Fruit fly (Drosophila melanogaster) whole organism, embryonic: ENCODE results near the gene Cbp20.

Experiments used
- Atf6 ChIP-seq: fragments of 200-800 bp; sonication (Bioruptor generic); IDR thresholded peaks from 2 replicates; pipeline ENCODE4 v1.3.6; 2022; ENCODE audit warnings: missing biosample characterization, missing genetic modification characterization
- Blimp-1 ChIP-seq: fragments of 200-800 bp; sonication (Bioruptor generic); optimal IDR thresholded peaks from 3 replicates; lab custom pipeline; 2018; ENCODE audit warnings: missing biosample characterization, missing genetic modification characterization, mild to moderate bottlenecking, moderate library complexity, missing genetic modification reagents
- CG10321 ChIP-seq: fragments of 200-800 bp; sonication (Bioruptor generic); IDR thresholded peaks from 2 replicates; pipeline ENCODE4 v1.3.6; 2022; ENCODE audit warnings: missing biosample characterization, missing genetic modification characterization
- CG11093 ChIP-seq: fragments of 200-800 bp; sonication (Bioruptor generic); IDR thresholded peaks from 3 replicates; pipeline ENCODE4 v1.3.6; 2022; ENCODE audit warnings: missing biosample characterization, missing genetic modification characterization
- CG11695 ChIP-seq: fragments of 200-800 bp; sonication (Bioruptor generic); IDR thresholded peaks from 3 replicates; pipeline ENCODE4 v1.3.6; 2022; ENCODE audit warnings: missing biosample characterization, missing genetic modification characterization
- CG1233 ChIP-seq: fragments of 200-800 bp; sonication (Bioruptor generic); optimal IDR thresholded peaks from 4 replicates; lab custom pipeline; 2018; ENCODE audit warnings: missing biosample characterization, mild to moderate bottlenecking, missing genetic modification characterization
- CG13287 ChIP-seq: fragments of 200-800 bp; sonication (Bioruptor generic); IDR thresholded peaks from 2 replicates; pipeline ENCODE4 v1.3.6; 2022; ENCODE audit warnings: missing biosample characterization, missing genetic modification characterization; ENCODE audit not compliant: partially characterized antibody
- CG13424 ChIP-seq: fragments of 200-800 bp; sonication (Bioruptor generic); optimal IDR thresholded peaks from 2 replicates; lab custom pipeline; 2019; ENCODE audit warnings: missing biosample characterization, mild to moderate bottlenecking, missing genetic modification characterization, moderate library complexity
- CG1602 ChIP-seq: fragments of 200-800 bp; sonication (Bioruptor generic); optimal IDR thresholded peaks from 3 replicates; lab custom pipeline; 2016; ENCODE audit warnings: missing biosample characterization, missing genetic modification characterization
- CG1647 ChIP-seq: fragments of 200-800 bp; sonication (Bioruptor generic); optimal IDR thresholded peaks from 3 replicates; lab custom pipeline; 2016; ENCODE audit warnings: missing biosample characterization, missing genetic modification characterization
- CG16813 ChIP-seq: fragments of 200-800 bp; sonication (Bioruptor generic); IDR thresholded peaks from 3 replicates; pipeline ENCODE4 v1.3.6; 2022; ENCODE audit warnings: missing biosample characterization, missing genetic modification characterization; ENCODE audit not compliant: partially characterized antibody
- CG16863 ChIP-seq: fragments of 200-800 bp; sonication (Bioruptor generic); optimal IDR thresholded peaks from 3 replicates; lab custom pipeline; 2016; ENCODE audit warnings: missing biosample characterization, missing genetic modification characterization
- CG2129 ChIP-seq: fragments of 200-800 bp; sonication (Bioruptor generic); IDR thresholded peaks from 2 replicates; pipeline ENCODE4 v1.3.6; 2022; ENCODE audit warnings: missing biosample characterization, missing genetic modification characterization; ENCODE audit not compliant: partially characterized antibody
- CG2199 ChIP-seq: fragments of 200-800 bp; sonication (Bioruptor generic); IDR thresholded peaks from 3 replicates; pipeline ENCODE4 v1.3.6; 2022; ENCODE audit warnings: missing biosample characterization, missing genetic modification characterization
- CG31388 ChIP-seq: fragments of 200-800 bp; sonication (Bioruptor generic); optimal IDR thresholded peaks from 2 replicates; lab custom pipeline; 2016; ENCODE audit warnings: missing biosample characterization, missing genetic modification characterization
- CG32767 ChIP-seq: fragments of 200-800 bp; sonication (Bioruptor generic); IDR thresholded peaks from 2 replicates; pipeline ENCODE4 v1.3.6; 2022; ENCODE audit warnings: missing biosample characterization, missing genetic modification characterization
- CG34422 ChIP-seq: fragments of 200-800 bp; sonication (Bioruptor generic); IDR thresholded peaks from 3 replicates; pipeline ENCODE4 v1.3.6; 2022; ENCODE audit warnings: missing biosample characterization, missing genetic modification characterization
- CG4707 ChIP-seq: fragments of 200-800 bp; sonication (Bioruptor generic); optimal IDR thresholded peaks from 2 replicates; lab custom pipeline; 2018; ENCODE audit warnings: missing biosample characterization, mild to moderate bottlenecking, missing genetic modification characterization, moderate library complexity
- CG7963 ChIP-seq: fragments of 200-800 bp; sonication (Bioruptor generic); IDR thresholded peaks from 3 replicates; pipeline ENCODE4 v1.3.6; 2022; ENCODE audit warnings: missing biosample characterization, missing genetic modification characterization; ENCODE audit not compliant: partially characterized antibody
- CG8290 ChIP-seq, 3 experiments: fragments of 200-800 bp; sonication (Bioruptor generic); optimal IDR thresholded peaks; 2 replicates each; lab custom pipeline; 2016 to 2019; ENCODE audit warnings: missing biosample characterization in 3 of 3, missing genetic modification characterization in 3 of 3, mild to moderate bottlenecking in 2 of 3, moderate library complexity in 1 of 3
- CHES-1-like ChIP-seq: fragments of 200-800 bp; sonication (Bioruptor generic); optimal IDR thresholded peaks from 2 replicates; lab custom pipeline; 2016; ENCODE audit warnings: missing biosample characterization, missing genetic modification characterization
- E2f1 ChIP-seq: fragments of 200-800 bp; sonication (Bioruptor generic); IDR thresholded peaks from 2 replicates; pipeline ENCODE4 v1.3.6; 2022; ENCODE audit warnings: missing biosample characterization, missing genetic modification characterization
- Ets97D ChIP-seq: fragments of 200-800 bp; sonication (Bioruptor generic); optimal IDR thresholded peaks from 3 replicates; lab custom pipeline; 2016; ENCODE audit warnings: missing biosample characterization, missing genetic modification characterization
- HLH4C ChIP-seq: fragments of 200-800 bp; sonication (Bioruptor generic); IDR thresholded peaks from 3 replicates; pipeline ENCODE4 v1.3.6; 2022; ENCODE audit warnings: missing biosample characterization, missing genetic modification characterization; ENCODE audit not compliant: partially characterized antibody
- Lpt ChIP-seq: fragments of >200 bp; optimal IDR thresholded peaks from 2 replicates; lab custom pipeline; 2018; ENCODE audit warnings: missing biosample characterization, missing genetic modification characterization
- Mad ChIP-seq: fragments of 200-800 bp; sonication (Bioruptor generic); optimal IDR thresholded peaks from 2 replicates; lab custom pipeline; 2016; ENCODE audit warnings: missing biosample characterization, missing genetic modification characterization
- Myb ChIP-seq: fragments of 200-800 bp; sonication (Bioruptor generic); optimal IDR thresholded peaks from 2 replicates; lab custom pipeline; 2016; ENCODE audit warnings: missing biosample characterization, missing genetic modification characterization
- ase ChIP-seq: fragments of 200-800 bp; sonication (Bioruptor generic); IDR thresholded peaks from 3 replicates; pipeline ENCODE4 v1.3.6; 2022; ENCODE audit warnings: missing biosample characterization, missing genetic modification characterization
- ato ChIP-seq: fragments of 200-800 bp; sonication (Bioruptor generic); IDR thresholded peaks from 2 replicates; pipeline ENCODE4 v1.3.6; 2022; ENCODE audit warnings: missing biosample characterization, missing genetic modification characterization; ENCODE audit not compliant: partially characterized antibody
- cg ChIP-seq: fragments of 200-800 bp; sonication (Bioruptor generic); optimal IDR thresholded peaks from 3 replicates; lab custom pipeline; 2019; ENCODE audit warnings: missing biosample characterization, mild to moderate bottlenecking, missing genetic modification characterization, moderate library complexity
- chm ChIP-seq: fragments of 200-800 bp; sonication (Bioruptor generic); IDR thresholded peaks from 2 replicates; pipeline ENCODE4 v1.3.6; 2022; ENCODE audit warnings: missing biosample characterization, missing genetic modification characterization
- corto ChIP-seq: fragments of 200-800 bp; sonication (Bioruptor generic); optimal IDR thresholded peaks from 2 replicates; lab custom pipeline; 2016; ENCODE audit warnings: missing biosample characterization, mild to moderate bottlenecking, missing genetic modification characterization, moderate library complexity
- cwo ChIP-seq: fragments of 200-800 bp; sonication (Bioruptor generic); optimal IDR thresholded peaks from 3 replicates; lab custom pipeline; 2017; ENCODE audit warnings: missing biosample characterization, missing genetic modification characterization, mild to moderate bottlenecking, moderate library complexity, missing genetic modification reagents
- ewg ChIP-seq: fragments of 200-800 bp; sonication (Bioruptor generic); optimal IDR thresholded peaks from 3 replicates; lab custom pipeline; 2017; ENCODE audit warnings: mild to moderate bottlenecking, missing biosample characterization, missing genetic modification reagents, missing genetic modification characterization
- fu2 ChIP-seq: fragments of 200-800 bp; sonication (Bioruptor generic); optimal IDR thresholded peaks from 2 replicates; lab custom pipeline; 2016; ENCODE audit warnings: missing biosample characterization, missing genetic modification characterization
- gfzf ChIP-seq: fragments of 200-800 bp; sonication (Bioruptor generic); optimal IDR thresholded peaks from 2 replicates; lab custom pipeline; 2016; ENCODE audit warnings: missing biosample characterization, mild to moderate bottlenecking, missing genetic modification characterization, moderate library complexity
- grn ChIP-seq: fragments of 200-800 bp; sonication (Bioruptor generic); optimal IDR thresholded peaks from 3 replicates; lab custom pipeline; 2017; ENCODE audit warnings: missing biosample characterization, missing genetic modification characterization
- kni ChIP-seq: fragments of 200-800 bp; sonication (Bioruptor generic); optimal IDR thresholded peaks from 3 replicates; lab custom pipeline; 2017; ENCODE audit warnings: mild to moderate bottlenecking, missing biosample characterization, missing genetic modification reagents, missing genetic modification characterization
- lbe ChIP-seq: fragments of 200-800 bp; sonication (Bioruptor generic); optimal IDR thresholded peaks from 2 replicates; lab custom pipeline; 2016; ENCODE audit warnings: missing biosample characterization, mild to moderate bottlenecking, missing genetic modification characterization
- nerfin-2 ChIP-seq: fragments of 200-800 bp; sonication (Bioruptor generic); IDR thresholded peaks from 2 replicates; pipeline ENCODE4 v1.3.6; 2022; ENCODE audit warnings: missing biosample characterization, missing genetic modification characterization; ENCODE audit not compliant: partially characterized antibody
- nmo ChIP-seq: fragments of 200-800 bp; sonication (Bioruptor generic); optimal IDR thresholded peaks from 2 replicates; lab custom pipeline; 2018; ENCODE audit warnings: missing biosample characterization, mild to moderate bottlenecking, missing genetic modification characterization, moderate library complexity
- ro ChIP-seq: fragments of 200-800 bp; sonication (Bioruptor generic); IDR thresholded peaks from 2 replicates; pipeline ENCODE4 v1.3.6; 2022; ENCODE audit warnings: missing biosample characterization, missing genetic modification characterization
- schlank ChIP-seq: fragments of 200-800 bp; sonication (Bioruptor generic); optimal IDR thresholded peaks from 2 replicates; lab custom pipeline; 2018; ENCODE audit warnings: missing biosample characterization, mild to moderate bottlenecking, missing genetic modification characterization
- sim ChIP-seq: fragments of 200-800 bp; sonication (Bioruptor generic); IDR thresholded peaks from 2 replicates; pipeline ENCODE4 v1.3.6; 2022; ENCODE audit warnings: missing biosample characterization, missing genetic modification characterization
- sna ChIP-seq: fragments of 200-800 bp; sonication (Bioruptor generic); IDR thresholded peaks from 2 replicates; pipeline ENCODE4 v1.3.6; 2022; ENCODE audit warnings: missing biosample characterization, missing genetic modification characterization; ENCODE audit not compliant: partially characterized antibody
- sr ChIP-seq: fragments of 200-800 bp; sonication (Bioruptor generic); IDR thresholded peaks from 3 replicates; pipeline ENCODE4 v1.3.6; 2022; ENCODE audit warnings: missing biosample characterization, missing genetic modification characterization
- tup ChIP-seq: fragments of 200-800 bp; sonication (Bioruptor generic); optimal IDR thresholded peaks from 2 replicates; lab custom pipeline; 2016; ENCODE audit warnings: missing biosample characterization, mild to moderate bottlenecking, missing genetic modification characterization, moderate library complexity

The Cbp20 gene

dm6 chr3R:18171983-18172967 lies 7.8 kb downstream of the Cbp20 start (continued):
- TF ChIP-seq CHES-1-like (GFP tag; lab: Kevin White, UChicago) (peak; percentile 91), Myb (GFP tag; lab: Kevin White, UChicago) (peak; percentile 69), grn (GFP tag; lab: Kevin White, UChicago) (peak; percentile 48), CG1233 (GFP tag; lab: Kevin White, UChicago) (peak; percentile 93), kni (GFP tag; lab: Kevin White, UChicago) (peak; percentile 85), CG16813 (GFP tag; lab: Robert Waterston, UW) (no peak), HLH4C (GFP tag; lab: Robert Waterston, UW) (0 out of 3 replicates have a peak, but pooled peaks have one; percentile 29), cwo (GFP tag; lab: Kevin White, UChicago) (peak; percentile 91), sim (GFP tag; lab: Robert Waterston, UW) (no peak), ase (GFP tag; lab: Robert Waterston, UW) (peak; percentile 82), lbe (GFP tag; lab: Kevin White, UChicago) (no peak), chm (GFP tag; lab: Robert Waterston, UW) (peak; percentile 78), CG2129 (GFP tag; lab: Robert Waterston, UW) (no peak), tup (peak; percentile 59), CG8290 (GFP tag; optimal IDR thresholded peaks at IDR 0.05; lab: Kevin White, UChicago) (peak; percentile 71), CG8290 (tag; optimal IDR thresholded peaks at IDR 0.05; lab: Kevin White, UChicago) (peak in 1 of 2 experiments; percentile 67), Mad (peak; percentile 89), corto (GFP tag; lab: Kevin White, UChicago) (peak; percentile 36), CG1647 (GFP tag; lab: Kevin White, UChicago) (peak; percentile 81), CG13424 (tag; lab: Kevin White, UChicago) (peak; percentile 98), CG11695 (GFP tag; lab: Robert Waterston, UW) (peak; percentile 91), CG4707 (GFP tag; lab: Kevin White, UChicago) (peak; percentile 85), nmo (peak; percentile 95), sna (no peak), CG10321 (GFP tag; lab: Robert Waterston, UW) (peak; percentile 54; the same call in 1 of the 2 replicates), schlank (tag; lab: Kevin White, UChicago) (peak; percentile 69), CG13287 (no peak), Atf6 (GFP tag; lab: Robert Waterston, UW) (peak; percentile 89), ato (GFP tag; lab: Robert Waterston, UW) (no peak)

- TF ChIP-seq gfzf (GFP tag; lab: Kevin White, UChicago) (peak; percentile 79), CG2199 (GFP tag; lab: Robert Waterston, UW) (0 out of 3 replicates have a peak, but pooled peaks have one; percentile 37), cg (GFP tag; lab: Kevin White, UChicago) (no peak), sr (GFP tag; lab: Robert Waterston, UW) (no peak), ro (GFP tag; lab: Robert Waterston, UW) (no peak), CG32767 (GFP tag; lab: Robert Waterston, UW) (no peak), CG31388 (GFP tag; lab: Kevin White, UChicago) (no peak), CG8290 (GFP tag; optimal IDR thresholded peaks at IDR 0.05; lab: Kevin White, UChicago) (no peak), CG8290 (tag; optimal IDR thresholded peaks at IDR 0.05; lab: Kevin White, UChicago) (no peak), CG7963 (GFP tag; lab: Robert Waterston, UW) (no peak), fu2 (GFP tag; lab: Kevin White, UChicago) (no peak), Blimp-1 (no peak), CG34422 (GFP tag; lab: Robert Waterston, UW) (no peak), CG16863 (GFP tag; lab: Kevin White, UChicago) (no peak), Ets97D (GFP tag; lab: Kevin White, UChicago) (no peak), ewg (GFP tag; lab: Kevin White, UChicago) (peak; percentile 62), Lpt (no peak), CG11093 (GFP tag; lab: Robert Waterston, UW) (no peak), nerfin-2 (GFP tag; lab: Robert Waterston, UW) (no peak), E2f1 (GFP tag; lab: Robert Waterston, UW) (peak; percentile 71; the same call in 1 of the 2 replicates), CG1602 (GFP tag; lab: Kevin White, UChicago) (no peak)
These were observed 18.8 kb downstream of the Cbp20 start, which contains the start of gene cdm for dm6 chr3R:18183244-18183643. cdm (minus strand) TSS chr3R:18183479.
